Worm (Caenorhabditis elegans): ENCODE measurements around the gene W03F9.2.
A peak's percentile ranks its signal among the peaks of the same experiment; 100 is the strongest.

The W03F9.2 gene

ce11 chrV:176870-177467 is 49.1 kb upstream of the W03F9.2 start, which contains the start of gene cul-3 (continued):
- TF ChIP-seq hmg-1.1 (GFP tag; IDR thresholded peaks at IDR 0.05) (peak; percentile 57; the same call in 1 of the 2 replicates), Y5F2A.4 (GFP tag; optimal IDR thresholded peaks at IDR 0.05) (no peak), Y75B8A.6 (GFP tag; IDR thresholded peaks at IDR 0.05) (no peak), R02D3.7 (tag; optimal IDR thresholded peaks at IDR 0.05) (no peak), madf-5 (GFP tag; IDR thresholded peaks at IDR 0.05) (no peak), nhr-237 (tag; optimal IDR thresholded peaks at IDR 0.05) (no peak), nhr-42 (GFP tag; IDR thresholded peaks at IDR 0.05) (no peak), ZK337.2 (GFP tag; IDR thresholded peaks at IDR 0.05) (no peak), aly-2 (tag; optimal IDR thresholded peaks at IDR 0.05) (no peak), F49E8.2 (tag; optimal IDR thresholded peaks at IDR 0.05; ENCODE audit: borderline replicate concordance) (peak; percentile 14), snpc-4 (tag; optimal IDR thresholded peaks at IDR 0.05) (no peak), F37D6.2 (tag; optimal IDR thresholded peaks at IDR 0.05) (no peak), hlh-11 (tag; optimal IDR thresholded peaks at IDR 0.05) (no peak), daf-16 (GFP tag; optimal IDR thresholded peaks at IDR 0.05) (no peak), daf-16 (tag; optimal IDR thresholded peaks at IDR 0.05) (peak; percentile 11), jun-1 (tag; optimal IDR thresholded peaks at IDR 0.05) (peak; percentile 27), zip-2 (tag; optimal IDR thresholded peaks at IDR 0.05) (no peak), D1046.2 (GFP tag; IDR thresholded peaks at IDR 0.05) (no peak), spr-1 (tag; optimal IDR thresholded peaks at IDR 0.05) (no peak), nhr-6 (tag; optimal IDR thresholded peaks at IDR 0.05) (peak; percentile 39), egl-43 (GFP tag; IDR thresholded peaks at IDR 0.05) (no peak), fkh-10 (GFP tag; optimal IDR thresholded peaks at IDR 0.05) (no peak), ama-1 (optimal IDR thresholded peaks at IDR 0.05) (peak; percentile 21), F10B5.3 (tag; optimal IDR thresholded peaks at IDR 0.05) (no peak), mdt-29 (GFP tag; IDR thresholded peaks at IDR 0.05) (no peak), F44E2.7 (GFP tag; IDR thresholded peaks at IDR 0.05) (no peak), zag-1 (tag; optimal IDR thresholded peaks at IDR 0.05) (no peak), dve-1 (tag; optimal IDR thresholded peaks at IDR 0.05; ENCODE audit: insufficient read depth) (peak; percentile 62), zfp-3 (GFP tag; conservative IDR thresholded peaks at IDR 0.05) (no peak), mxl-2 (GFP tag; conservative IDR thresholded peaks at IDR 0.05) (no peak), fos-1 (tag; optimal IDR thresholded peaks at IDR 0.05) (no peak), php-3 (GFP tag; IDR thresholded peaks at IDR 0.05) (no peak), zfp-2 (tag; optimal IDR thresholded peaks at IDR 0.05) (no peak), snpc-1.2 (GFP tag; IDR thresholded peaks at IDR 0.05) (no peak), mes-2 (tag; optimal IDR thresholded peaks at IDR 0.05; ENCODE audit: poor library complexity, severe bottlenecking) (no peak), egl-27 (tag; optimal IDR thresholded peaks at IDR 0.05) (no peak), ceh-20 (GFP tag; IDR thresholded peaks at IDR 0.05) (0 out of 2 replicates have a peak, but pooled peaks have one; percentile 21), Y105C5A.15 (GFP tag; IDR thresholded peaks at IDR 0.05) (no peak), nhr-76 (tag; optimal IDR thresholded peaks at IDR 0.05) (no peak), lin-13 (GFP tag; optimal IDR thresholded peaks at IDR 0.05) (no peak), Y48G9A.11 (GFP tag; IDR thresholded peaks at IDR 0.05) (no peak), lin-38 (GFP tag; IDR thresholded peaks at IDR 0.05) (peak; percentile 68), lim-7 (GFP tag; IDR thresholded peaks at IDR 0.05) (no peak), dpl-1 (GFP tag; optimal IDR thresholded peaks at IDR 0.05) (peak; percentile 67), zip-11 (GFP tag; IDR thresholded peaks at IDR 0.05) (no peak), saeg-2 (GFP tag; IDR thresholded peaks at IDR 0.05) (no peak), ceh-44 (GFP tag; IDR thresholded peaks at IDR 0.05) (no peak), nhr-28 (tag; optimal IDR thresholded peaks at IDR 0.05) (no peak), daf-8 (GFP tag; IDR thresholded peaks at IDR 0.05) (no peak), lin-1 (GFP tag; IDR thresholded peaks at IDR 0.05) (no peak), aha-1 (tag) (no peak), dmd-9 (GFP tag; IDR thresholded peaks at IDR 0.05) (no peak), madf-9 (GFP tag; conservative IDR thresholded peaks at IDR 0.05) (no peak)
